Worm (Caenorhabditis elegans) whole organism, L2 larva: ENCODE measurements around the gene eif-2D.

ENCODE experiments used
- R02D3.7 ChIP-seq: fragments of 150-350 bp; optimal IDR thresholded peaks from 2 replicates; lab custom pipeline; 2014; ENCODE audit warnings: missing biosample characterization, missing genetic modification characterization
- lin-39 ChIP-seq: fragments of 150-350 bp; optimal IDR thresholded peaks from 2 replicates; lab custom pipeline; 2014; ENCODE audit warnings: missing biosample characterization, missing genetic modification reagents, missing genetic modification characterization
- skn-1 ChIP-seq: sonication (generic microtip); optimal IDR thresholded peaks from 2 replicates; lab custom pipeline; 2017; ENCODE audit warnings: missing biosample characterization, missing genetic modification characterization
- unc-39 ChIP-seq: fragments of 150-350 bp; optimal IDR thresholded peaks from 2 replicates; lab custom pipeline; 2014; ENCODE audit warnings: missing biosample characterization, missing genetic modification characterization
- unc-55 ChIP-seq: fragments of 150-350 bp; sonication (generic microtip); optimal IDR thresholded peaks from 3 replicates; lab custom pipeline; 2014; ENCODE audit warnings: missing biosample characterization, missing genetic modification reagents, missing genetic modification characterization
- unc-62 ChIP-seq: fragments of 150-350 bp; optimal IDR thresholded peaks from 2 replicates; lab custom pipeline; 2014; ENCODE audit warnings: missing biosample characterization, missing genetic modification reagents, missing genetic modification characterization
- ztf-11 ChIP-seq: sonication (generic microtip); optimal IDR thresholded peaks from 2 replicates; lab custom pipeline; 2017; ENCODE audit warnings: missing biosample characterization, missing genetic modification characterization

- TF ChIP-seq R02D3.7 (tag; lab: Kevin White, UChicago) (no peak), unc-39 (no peak), ztf-11 (tag; lab: Kevin White, UChicago) (no peak), unc-62 (GFP tag; lab: Kevin White, UChicago) (no peak), skn-1 (tag; lab: Kevin White, UChicago) (no peak), unc-55 (no peak), lin-39 (tag; lab: Kevin White, UChicago) (no peak)
These were observed 22.7 kb upstream of the eif-2D start, which contains the start of gene C25H3.7 for ce11 chrII:5668830-5669229.
